Worm (Caenorhabditis elegans): ENCODE data around the gene F54B3.4.

ce11 chrII:10302646-10303045, 31.7 kb upstream of the F54B3.4 start, which contains the start of gene clpp-1:
- TF ChIP-seq unc-86 (tag; optimal IDR thresholded peaks at IDR 0.05) (no peak), pha-4 (tag; optimal IDR thresholded peaks at IDR 0.05) (no peak), sox-4 (tag; optimal IDR thresholded peaks at IDR 0.05) (no peak), pqm-1 (tag; optimal IDR thresholded peaks at IDR 0.05) (no peak), ceh-31 (tag; optimal IDR thresholded peaks at IDR 0.05) (no peak), Y22D7AL.16 (tag; optimal IDR thresholded peaks at IDR 0.05) (no peak)

Data from whole organism, late embryonic.